Worm (Caenorhabditis elegans) whole organism, L3 larva: Measurements from ENCODE around the gene srr-2.

Experiments used
- lin-39 ChIP-seq: fragments of 150-350 bp; optimal IDR thresholded peaks from 2 replicates; lab custom pipeline; 2018; ENCODE audit warnings: missing biosample characterization, missing genetic modification reagents, missing genetic modification characterization
- pha-4 ChIP-seq: fragments of 150-350 bp; optimal IDR thresholded peaks from 2 replicates; lab custom pipeline; 2014; ENCODE audit warnings: missing biosample characterization, missing genetic modification reagents, missing genetic modification characterization
- unc-39 ChIP-seq: sonication (generic microtip); optimal IDR thresholded peaks from 4 replicates; lab custom pipeline; 2017; ENCODE audit warnings: missing biosample characterization, missing genetic modification characterization

DNA sequence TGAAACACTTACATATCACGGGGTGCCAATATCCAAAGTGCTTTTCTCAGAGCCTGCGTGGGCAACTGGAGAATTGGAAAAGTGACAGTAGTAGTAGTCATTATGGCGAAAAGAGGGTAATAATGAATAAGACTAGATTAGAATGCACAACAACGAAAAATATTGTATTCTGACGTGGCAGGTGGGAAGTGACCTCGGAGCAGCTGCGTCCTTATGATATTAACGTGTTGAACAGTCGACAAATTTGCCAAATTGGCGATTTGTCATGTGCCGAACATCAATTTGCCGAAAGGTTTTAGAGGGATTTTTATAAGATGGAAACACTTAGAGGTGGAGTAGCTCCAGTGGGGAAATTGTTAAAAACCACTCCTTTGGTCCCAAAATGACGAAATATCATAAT is 34.0 kb upstream of the srr-2 start, which contains the start of gene str-81:
- no peak for TF ChIP-seq pha-4 (tag; lab: Kevin White, UChicago)
- TF ChIP-seq unc-39 = no peak
- no peak for TF ChIP-seq lin-39 (tag; lab: Kevin White, UChicago)
